Fruit fly (Drosophila melanogaster) whole organism, wandering third instar larva: ENCODE data around the gene BBS8.

Experiments used
- Abd-B ChIP-seq: fragments of >200 bp; optimal IDR thresholded peaks from 2 replicates; lab custom pipeline; 2017; ENCODE audit warnings: missing biosample characterization, missing genetic modification characterization
- CG32264 ChIP-seq: fragments of 200-800 bp; sonication (Bioruptor generic); optimal IDR thresholded peaks from 2 replicates; lab custom pipeline; 2016; ENCODE audit warnings: missing biosample characterization, missing genetic modification characterization
- CG9705 ChIP-seq: fragments of 200-800 bp; sonication (Bioruptor generic); optimal IDR thresholded peaks from 2 replicates; lab custom pipeline; 2018; ENCODE audit warnings: missing biosample characterization, mild to moderate bottlenecking, missing genetic modification characterization
- CrebA ChIP-seq: fragments of 200-800 bp; sonication (Bioruptor generic); optimal IDR thresholded peaks from 2 replicates; lab custom pipeline; 2016; ENCODE audit warnings: missing biosample characterization, mild to moderate bottlenecking, missing genetic modification characterization, borderline replicate concordance
- Dfd ChIP-seq: fragments of >200 bp; optimal IDR thresholded peaks from 2 replicates; lab custom pipeline; 2017; ENCODE audit warnings: missing biosample characterization, missing genetic modification characterization
- Dif ChIP-seq: fragments of 200-275, 200-300 bp; sonication (Bioruptor generic); optimal IDR thresholded peaks from 2 replicates; lab custom pipeline; 2018; ENCODE audit warnings: missing biosample characterization, missing genetic modification characterization; ENCODE audit not compliant: partially characterized antibody
- GATAd ChIP-seq: sonication (Bioruptor generic); optimal IDR thresholded peaks from 2 replicates; lab custom pipeline; 2016; ENCODE audit warnings: missing biosample characterization, missing genetic modification characterization
- HLH106 ChIP-seq: fragments of 200-800 bp; optimal IDR thresholded peaks from 3 replicates; lab custom pipeline; 2019; ENCODE audit warnings: missing biosample characterization, mild to moderate bottlenecking, missing genetic modification characterization, moderate library complexity
- Hnf4 ChIP-seq: fragments of 200-800 bp; sonication (Bioruptor generic); optimal IDR thresholded peaks from 2 replicates; lab custom pipeline; 2016; ENCODE audit warnings: missing biosample characterization, mild to moderate bottlenecking, missing genetic modification characterization
- Hr78 ChIP-seq: fragments of >200 bp; optimal IDR thresholded peaks from 2 replicates; lab custom pipeline; 2017; ENCODE audit warnings: missing biosample characterization, missing genetic modification characterization
- Hr83 ChIP-seq: fragments of 200-300 bp; sonication (Bioruptor generic); optimal IDR thresholded peaks from 2 replicates; lab custom pipeline; 2016; ENCODE audit warnings: missing biosample characterization, mild to moderate bottlenecking, missing genetic modification characterization, moderate library complexity; ENCODE audit not compliant: poor library complexity, severe bottlenecking
- Jra ChIP-seq: sonication (Bioruptor generic); optimal IDR thresholded peaks from 2 replicates; lab custom pipeline; 2016; ENCODE audit warnings: missing biosample characterization, missing genetic modification characterization
- Mio ChIP-seq: sonication (Bioruptor generic); optimal IDR thresholded peaks from 2 replicates; lab custom pipeline; 2016; ENCODE audit warnings: missing biosample characterization, missing genetic modification characterization
- Myc ChIP-seq: fragments of >200 bp; optimal IDR thresholded peaks from 2 replicates; lab custom pipeline; 2017
- N ChIP-seq: fragments of >200 bp; optimal IDR thresholded peaks from 2 replicates; lab custom pipeline; 2018; ENCODE audit warnings: missing biosample characterization, missing external identifiers, missing genetic modification characterization
- OdsH ChIP-seq: fragments of 200-800 bp; sonication (Bioruptor generic); optimal IDR thresholded peaks from 2 replicates; lab custom pipeline; 2016; ENCODE audit warnings: missing biosample characterization, mild to moderate bottlenecking, missing genetic modification characterization
- Rel ChIP-seq, 2 experiments: fragments of 200-800 bp; sonication (Bioruptor generic) in 1 of 2; optimal IDR thresholded peaks; 2 replicates in 1 of 2; 3 replicates in 1 of 2; lab custom pipeline; 2016 to 2019; ENCODE audit warnings: mild to moderate bottlenecking in 2 of 2, missing biosample characterization in 2 of 2, missing genetic modification characterization in 2 of 2, moderate library complexity in 1 of 2
- Sp1 ChIP-seq: fragments of 200-800 bp; sonication (Bioruptor generic); optimal IDR thresholded peaks from 3 replicates; lab custom pipeline; 2019; ENCODE audit warnings: missing biosample characterization, mild to moderate bottlenecking, missing genetic modification characterization, moderate library complexity
- Vsx2 ChIP-seq: fragments of 200-300, 225-300 bp; sonication (Bioruptor generic); optimal IDR thresholded peaks from 2 replicates; lab custom pipeline; 2018; ENCODE audit warnings: missing biosample characterization, missing genetic modification characterization; ENCODE audit not compliant: partially characterized antibody
- br ChIP-seq: fragments of 200-800 bp; sonication (Bioruptor generic); optimal IDR thresholded peaks from 2 replicates; lab custom pipeline; 2016; ENCODE audit warnings: missing biosample characterization, missing genetic modification characterization
- brk ChIP-seq: fragments of 200-800 bp; sonication (Bioruptor generic); optimal IDR thresholded peaks from 2 replicates; lab custom pipeline; 2016; ENCODE audit warnings: missing biosample characterization, mild to moderate bottlenecking, missing genetic modification characterization
- dl ChIP-seq, 2 experiments: fragments of 175-275, 200-275 bp in 1 of 2; fragments of 200-275 bp in 1 of 2; sonication (Bioruptor generic); optimal IDR thresholded peaks; lab custom pipeline; 2018; ENCODE audit warnings: mild to moderate bottlenecking in 2 of 2, missing biosample characterization in 2 of 2, missing genetic modification characterization in 2 of 2, moderate library complexity in 2 of 2; ENCODE audit not compliant: partially characterized antibody in 2 of 2, insufficient read depth in 1 of 2
- dmrt93B ChIP-seq: fragments of 200-800 bp; sonication (Bioruptor generic); optimal IDR thresholded peaks from 2 replicates; lab custom pipeline; 2018; ENCODE audit warnings: missing biosample characterization, mild to moderate bottlenecking, missing genetic modification characterization
- dsf ChIP-seq: sonication (Bioruptor generic); optimal IDR thresholded peaks from 2 replicates; lab custom pipeline; 2016; ENCODE audit warnings: missing biosample characterization, missing genetic modification characterization, borderline replicate concordance
- ey ChIP-seq: fragments of 200-800 bp; sonication (Bioruptor generic); optimal IDR thresholded peaks from 2 replicates; lab custom pipeline; 2016; ENCODE audit warnings: missing biosample characterization, missing genetic modification characterization
- foxo ChIP-seq, 2 experiments: fragments of 200-800 bp; sonication (Bioruptor generic); optimal IDR thresholded peaks; 2 replicates in 1 of 2; 3 replicates in 1 of 2; lab custom pipeline; 2016 to 2017; ENCODE audit warnings: missing biosample characterization in 2 of 2, missing genetic modification characterization in 2 of 2
- fru ChIP-seq: fragments of 200-800 bp; sonication (Bioruptor generic); optimal IDR thresholded peaks from 3 replicates; lab custom pipeline; 2016; ENCODE audit warnings: missing biosample characterization, mild to moderate bottlenecking, missing genetic modification characterization
- h ChIP-seq: fragments of 200-800 bp; sonication (Bioruptor generic); optimal IDR thresholded peaks from 3 replicates; lab custom pipeline; 2016; ENCODE audit warnings: missing biosample characterization, mild to moderate bottlenecking, missing genetic modification characterization
- jim ChIP-seq: fragments of 175-275, 200-325 bp; sonication (Bioruptor generic); optimal IDR thresholded peaks from 2 replicates; lab custom pipeline; 2016; ENCODE audit warnings: missing biosample characterization, mild to moderate bottlenecking, missing genetic modification characterization
- lola ChIP-seq: fragments of >200 bp; optimal IDR thresholded peaks from 2 replicates; lab custom pipeline; 2017; ENCODE audit warnings: missing biosample characterization, missing genetic modification characterization
- pan ChIP-seq: fragments of >200 bp; optimal IDR thresholded peaks from 2 replicates; lab custom pipeline; 2017
- psq ChIP-seq: fragments of 200-800 bp; sonication (Bioruptor generic); optimal IDR thresholded peaks from 3 replicates; lab custom pipeline; 2017; ENCODE audit warnings: missing biosample characterization, mild to moderate bottlenecking, missing genetic modification characterization, moderate library complexity
- rgr ChIP-seq: fragments of 200-800 bp; sonication (Bioruptor generic); optimal IDR thresholded peaks from 3 replicates; lab custom pipeline; 2016; ENCODE audit warnings: missing biosample characterization, mild to moderate bottlenecking, missing genetic modification characterization
- sage ChIP-seq: fragments of 200-800 bp; sonication (Bioruptor generic); optimal IDR thresholded peaks from 2 replicates; lab custom pipeline; 2016; ENCODE audit warnings: missing biosample characterization, mild to moderate bottlenecking, missing genetic modification characterization
- sv ChIP-seq: fragments of 200-800 bp; sonication (Bioruptor generic); optimal IDR thresholded peaks from 3 replicates; lab custom pipeline; 2016; ENCODE audit warnings: missing biosample characterization, missing genetic modification characterization
- tai ChIP-seq: sonication (Bioruptor generic); optimal IDR thresholded peaks from 2 replicates; lab custom pipeline; 2016; ENCODE audit warnings: missing biosample characterization, missing genetic modification characterization
- usp ChIP-seq: fragments of >200 bp; optimal IDR thresholded peaks from 2 replicates; lab custom pipeline; 2017; ENCODE audit warnings: missing biosample characterization, missing genetic modification characterization
- woc ChIP-seq: sonication (Bioruptor generic); optimal IDR thresholded peaks from 2 replicates; lab custom pipeline; 2016; ENCODE audit warnings: missing biosample characterization, mild to moderate bottlenecking, missing genetic modification characterization

The BBS8 gene

dm6 chr2L:419620-420184 is 3.0 kb upstream of the BBS8 start, which contains the start of the genes CG13690 and RpLP1:
TSS of gene CG13690 (minus strand) at chr2L:419652.
TSS of gene RpLP1 (plus strand) at chr2L:419952.
- TF ChIP-seq Jra (GFP tag; lab: Kevin White, UChicago) (peak; percentile 54), CG32264 (GFP tag; lab: Kevin White, UChicago) (peak; percentile 55), ey (GFP tag; lab: Kevin White, UChicago) (peak; percentile 13), woc (GFP tag; lab: Kevin White, UChicago) (peak; percentile 53), Sp1 (peak; percentile 87), sv (GFP tag; lab: Kevin White, UChicago) (peak; percentile 68), pan (lab: Kevin White, UChicago) (no peak), Hr83 (peak; percentile 79), OdsH (GFP tag; lab: Kevin White, UChicago) (peak; percentile 59), Dfd (GFP tag; lab: Kevin White, UChicago) (no peak), Myc (lab: Kevin White, UChicago) (peak; percentile 41), Vsx2 (GFP tag; lab: Kevin White, UChicago) (no peak), dl (GFP tag; optimal IDR thresholded peaks at IDR 0.05; lab: Kevin White, UChicago; ENCODE audit: insufficient read depth in 1 of 2, partially characterized antibody in 2 of 2) (no peak), Rel (GFP tag; optimal IDR thresholded peaks at IDR 0.05; lab: Kevin White, UChicago) (no peak), Rel (tag; optimal IDR thresholded peaks at IDR 0.05; lab: Kevin White, UChicago) (peak; percentile 47), GATAd (GFP tag; lab: Kevin White, UChicago) (no peak), Hr78 (GFP tag; lab: Kevin White, UChicago) (no peak), usp (GFP tag; lab: Kevin White, UChicago) (no peak), Mio (GFP tag; lab: Kevin White, UChicago) (no peak), CG9705 (GFP tag; lab: Kevin White, UChicago) (peak; percentile 59), lola (GFP tag; lab: Kevin White, UChicago) (no peak), Hnf4 (GFP tag; lab: Kevin White, UChicago) (peak; percentile 59), psq (GFP tag; lab: Kevin White, UChicago) (peak; percentile 51), Abd-B (no peak), N (no peak), dsf (GFP tag; lab: Kevin White, UChicago) (peak; percentile 67), fru (GFP tag; lab: Kevin White, UChicago) (peak; percentile 65), h (GFP tag; lab: Kevin White, UChicago) (peak; percentile 78), rgr (GFP tag; lab: Kevin White, UChicago) (peak; percentile 86), sage (GFP tag; lab: Kevin White, UChicago) (no peak), Dif (GFP tag; lab: Kevin White, UChicago) (no peak), dmrt93B (GFP tag; lab: Kevin White, UChicago) (peak; percentile 80), CrebA (GFP tag; lab: Kevin White, UChicago) (no peak), tai (GFP tag; lab: Kevin White, UChicago) (no peak), foxo (GFP tag; optimal IDR thresholded peaks at IDR 0.05; lab: Kevin White, UChicago) (peak; percentile 18 to 46), brk (GFP tag; lab: Kevin White, UChicago) (no peak), br (peak; percentile 74), jim (GFP tag; lab: Kevin White, UChicago) (no peak), HLH106 (peak; percentile 55)

- peak; percentile 60 for TF ChIP-seq h (GFP tag; lab: Kevin White, UChicago)
- no peak for TF ChIP-seq OdsH (GFP tag; lab: Kevin White, UChicago)
- peak; percentile 11 for TF ChIP-seq dsf (GFP tag; lab: Kevin White, UChicago)
- TF ChIP-seq usp (GFP tag; lab: Kevin White, UChicago), result no peak
- peak; percentile 34 for TF ChIP-seq CG9705 (GFP tag; lab: Kevin White, UChicago)
- peak; percentile 58 for TF ChIP-seq Myc (lab: Kevin White, UChicago)
- TF ChIP-seq ey (GFP tag; lab: Kevin White, UChicago), result no peak
- no peak for TF ChIP-seq jim (GFP tag; lab: Kevin White, UChicago)
- no peak for TF ChIP-seq Mio (GFP tag; lab: Kevin White, UChicago)
- TF ChIP-seq Rel (GFP tag; optimal IDR thresholded peaks at IDR 0.05; lab: Kevin White, UChicago), result no peak
- peak; percentile 74 for TF ChIP-seq Rel (tag; optimal IDR thresholded peaks at IDR 0.05; lab: Kevin White, UChicago)
- no peak for TF ChIP-seq Dif (GFP tag; lab: Kevin White, UChicago)
- peak; percentile 58 for TF ChIP-seq Hr83
- no peak for TF ChIP-seq sv (GFP tag; lab: Kevin White, UChicago)
- no peak for TF ChIP-seq dl (GFP tag; optimal IDR thresholded peaks at IDR 0.05; lab: Kevin White, UChicago; ENCODE audit: insufficient read depth in 1 of 2, partially characterized antibody in 2 of 2)
- peak; percentile 32 for TF ChIP-seq Sp1
- no peak for TF ChIP-seq GATAd (GFP tag; lab: Kevin White, UChicago)
- peak; percentile 37 for TF ChIP-seq HLH106
- TF ChIP-seq rgr (GFP tag; lab: Kevin White, UChicago), result peak; percentile 64
- peak; percentile 61 for TF ChIP-seq sage (GFP tag; lab: Kevin White, UChicago)
- TF ChIP-seq CG32264 (GFP tag; lab: Kevin White, UChicago), result peak; percentile 29
- TF ChIP-seq foxo (GFP tag; optimal IDR thresholded peaks at IDR 0.05; lab: Kevin White, UChicago), result peak in 1 of 2 experiments; percentile 33
- TF ChIP-seq psq (GFP tag; lab: Kevin White, UChicago), result no peak
- TF ChIP-seq Hnf4 (GFP tag; lab: Kevin White, UChicago), result peak; percentile 44
These were observed 1.4 kb upstream of the BBS8 start, which contains the start of the genes CG11885 and CG13692 for dm6 chr2L:421119-421821. TSS of gene CG11885 (minus strand) at chr2L:421450. TSS of gene CG13692 (plus strand) at chr2L:421771.
